Fruit fly (Drosophila melanogaster): ENCODE results near the gene CG2701.

- no peak for TF ChIP-seq Chrac-16 (GFP tag; optimal IDR thresholded peaks at IDR 0.05)
- no peak for TF ChIP-seq CG10431 (GFP tag; optimal IDR thresholded peaks at IDR 0.05)
- no peak for TF ChIP-seq CG7271 (tag; optimal IDR thresholded peaks at IDR 0.05)
- TF ChIP-seq Awh (GFP tag; IDR thresholded peaks at IDR 0.05) = no peak
- no peak for TF ChIP-seq zf30C (GFP tag; optimal IDR thresholded peaks at IDR 0.05)
- TF ChIP-seq CG8478 (optimal IDR thresholded peaks at IDR 0.05) = no peak
- no peak for TF ChIP-seq gsb (GFP tag; IDR thresholded peaks at IDR 0.05)
- no peak for TF ChIP-seq Abd-B (GFP tag; optimal IDR thresholded peaks at IDR 0.05)
- TF ChIP-seq CoRest (tag; optimal IDR thresholded peaks at IDR 0.05) = no peak
- TF ChIP-seq Gug (GFP tag; IDR thresholded peaks at IDR 0.05) = no peak
- no peak for TF ChIP-seq sd (tag; optimal IDR thresholded peaks at IDR 0.05)
- TF ChIP-seq tll (GFP tag; optimal IDR thresholded peaks at IDR 0.05) = no peak
Measured at dm6 chrX:2757400-2757799, 37.3 kb upstream of the CG2701 start.

All from whole organism, embryonic.